Fruit fly (Drosophila melanogaster) whole organism, embryonic: ENCODE measurements around the gene CG10996.

ENCODE experiments used
- Aef1 ChIP-seq: fragments of 200-800 bp; sonication (Bioruptor generic); IDR thresholded peaks from 3 replicates; pipeline ENCODE4 v1.3.6; 2022; ENCODE audit warnings: missing biosample characterization, missing genetic modification characterization
- B-H2 ChIP-seq: fragments of 200-800 bp; sonication (Bioruptor generic); optimal IDR thresholded peaks from 2 replicates; lab custom pipeline; 2018; ENCODE audit warnings: missing biosample characterization, mild to moderate bottlenecking, missing genetic modification characterization
- CG10147 ChIP-seq: fragments of 200-800 bp; sonication (Bioruptor generic); optimal IDR thresholded peaks from 2 replicates; lab custom pipeline; 2019; ENCODE audit warnings: missing biosample characterization, mild to moderate bottlenecking, missing genetic modification characterization, moderate library complexity
- CG10209 ChIP-seq: fragments of 200-800 bp; sonication (Bioruptor generic); optimal IDR thresholded peaks from 3 replicates; lab custom pipeline; 2017; ENCODE audit warnings: missing biosample characterization, mild to moderate bottlenecking, missing genetic modification characterization, missing genetic modification reagents
- CG10267 ChIP-seq: fragments of 200-800 bp; sonication (Bioruptor generic); optimal IDR thresholded peaks from 2 replicates; lab custom pipeline; 2018; ENCODE audit warnings: missing biosample characterization, mild to moderate bottlenecking, missing genetic modification characterization, moderate library complexity
- CG12071 ChIP-seq: fragments of 200-800 bp; sonication (Bioruptor generic); optimal IDR thresholded peaks from 3 replicates; lab custom pipeline; 2018; ENCODE audit warnings: missing biosample characterization, mild to moderate bottlenecking, missing genetic modification characterization
- CG1233 ChIP-seq: fragments of 200-800 bp; sonication (Bioruptor generic); optimal IDR thresholded peaks from 4 replicates; lab custom pipeline; 2018; ENCODE audit warnings: missing biosample characterization, mild to moderate bottlenecking, missing genetic modification characterization
- CG15479 ChIP-seq: fragments of 200-800 bp; sonication (Bioruptor generic); optimal IDR thresholded peaks from 3 replicates; lab custom pipeline; 2019; ENCODE audit warnings: missing biosample characterization, mild to moderate bottlenecking, missing genetic modification characterization, moderate library complexity
- CG16863 ChIP-seq: fragments of 200-800 bp; sonication (Bioruptor generic); optimal IDR thresholded peaks from 3 replicates; lab custom pipeline; 2016; ENCODE audit warnings: missing biosample characterization, missing genetic modification characterization
- CG17186 ChIP-seq: fragments of 200-800 bp; sonication (Bioruptor generic); optimal IDR thresholded peaks from 3 replicates; lab custom pipeline; 2017; ENCODE audit warnings: missing biosample characterization, missing genetic modification reagents, missing genetic modification characterization
- CG2199 ChIP-seq: fragments of 200-800 bp; sonication (Bioruptor generic); IDR thresholded peaks from 3 replicates; pipeline ENCODE4 v1.3.6; 2022; ENCODE audit warnings: missing biosample characterization, missing genetic modification characterization
- CG31224 ChIP-seq: fragments of 200-800 bp; sonication (Bioruptor generic); IDR thresholded peaks from 2 replicates; pipeline ENCODE4 v1.3.6; 2022; ENCODE audit warnings: missing biosample characterization, missing genetic modification characterization
- CG42726 ChIP-seq: fragments of 200-800 bp; sonication (Bioruptor generic); IDR thresholded peaks from 2 replicates; pipeline ENCODE4 v1.3.6; 2022; ENCODE audit warnings: missing biosample characterization, missing genetic modification characterization; ENCODE audit not compliant: partially characterized antibody
- CG43689 ChIP-seq: fragments of 200-800 bp; sonication (Bioruptor generic); IDR thresholded peaks from 2 replicates; pipeline ENCODE4 v1.3.6; 2022; ENCODE audit warnings: missing biosample characterization, missing genetic modification characterization
- CG6175 ChIP-seq: fragments of 200-800 bp; sonication (Bioruptor generic); IDR thresholded peaks from 3 replicates; pipeline ENCODE4 v1.3.6; 2022; ENCODE audit warnings: missing biosample characterization, missing genetic modification characterization
- CG9437 ChIP-seq: fragments of 200-800 bp; sonication (Bioruptor generic); optimal IDR thresholded peaks from 2 replicates; lab custom pipeline; 2018; ENCODE audit warnings: missing biosample characterization, mild to moderate bottlenecking, missing genetic modification characterization
- ERR ChIP-seq: fragments of 200-800 bp; sonication (Bioruptor generic); optimal IDR thresholded peaks from 2 replicates; lab custom pipeline; 2016; ENCODE audit warnings: missing biosample characterization, missing genetic modification characterization
- Fer1 ChIP-seq: fragments of 200-800 bp; sonication (Bioruptor generic); optimal IDR thresholded peaks from 2 replicates; lab custom pipeline; 2017; ENCODE audit warnings: missing biosample characterization, mild to moderate bottlenecking, missing genetic modification characterization
- HLH54F ChIP-seq: fragments of 200-800 bp; sonication (Bioruptor generic); optimal IDR thresholded peaks from 3 replicates; lab custom pipeline; 2016; ENCODE audit warnings: missing biosample characterization, missing genetic modification characterization
- Hr78 ChIP-seq, 2 experiments: fragments of 200-800 bp in 1 of 2; fragments of >200 bp in 1 of 2; sonication (Bioruptor generic) in 1 of 2; optimal IDR thresholded peaks; 2 replicates each; lab custom pipeline; 2017 to 2019; ENCODE audit warnings: missing biosample characterization in 2 of 2, missing genetic modification characterization in 2 of 2, mild to moderate bottlenecking in 1 of 2, moderate library complexity in 1 of 2
- PHDP ChIP-seq: fragments of 200-800 bp; sonication (Bioruptor generic); optimal IDR thresholded peaks from 3 replicates; lab custom pipeline; 2018; ENCODE audit warnings: missing biosample characterization, mild to moderate bottlenecking, missing genetic modification characterization, moderate library complexity
- Pdp1 ChIP-seq, 2 experiments: fragments of 200-800 bp; sonication (Bioruptor generic); optimal IDR thresholded peaks; 3 replicates each; lab custom pipeline; 2016; ENCODE audit warnings: missing biosample characterization in 2 of 2, missing genetic modification characterization in 2 of 2, mild to moderate bottlenecking in 1 of 2, moderate library complexity in 1 of 2
- Sry-β ChIP-seq: fragments of 200-800 bp; sonication (Bioruptor generic); optimal IDR thresholded peaks from 2 replicates; lab custom pipeline; 2018; ENCODE audit warnings: missing biosample characterization, mild to moderate bottlenecking, missing genetic modification characterization, moderate library complexity
- btn ChIP-seq: fragments of 200-800 bp; sonication (Bioruptor generic); optimal IDR thresholded peaks from 2 replicates; lab custom pipeline; 2016; ENCODE audit warnings: missing biosample characterization, missing genetic modification characterization
- cas ChIP-seq: fragments of 200-800 bp; sonication (Bioruptor generic); IDR thresholded peaks from 2 replicates; pipeline ENCODE4 v1.3.6; 2022; ENCODE audit warnings: missing biosample characterization, missing genetic modification characterization
- chn ChIP-seq: fragments of 200-800 bp; sonication (Bioruptor generic); optimal IDR thresholded peaks from 2 replicates; lab custom pipeline; 2016; ENCODE audit warnings: missing biosample characterization, missing genetic modification characterization
- croc ChIP-seq: fragments of 200-800 bp; sonication (Bioruptor generic); conservative IDR thresholded peaks from 3 replicates; pipeline ENCODE4 v1.3.6; 2022; ENCODE audit warnings: missing biosample characterization, missing genetic modification characterization
- da ChIP-seq: fragments of 200-800 bp; sonication (Bioruptor generic); optimal IDR thresholded peaks from 2 replicates; lab custom pipeline; 2016; ENCODE audit warnings: missing biosample characterization, missing genetic modification characterization
- danr ChIP-seq: fragments of 200-800 bp; sonication (Bioruptor generic); IDR thresholded peaks from 2 replicates; pipeline ENCODE4 v1.3.6; 2022; ENCODE audit warnings: missing biosample characterization, missing genetic modification characterization
- ems ChIP-seq: fragments of 200-800 bp; sonication (Bioruptor generic); optimal IDR thresholded peaks from 3 replicates; lab custom pipeline; 2016; ENCODE audit warnings: missing biosample characterization, missing genetic modification characterization
- gcm ChIP-seq: fragments of 200-800 bp; sonication (Bioruptor generic); optimal IDR thresholded peaks from 2 replicates; lab custom pipeline; 2019; ENCODE audit warnings: missing biosample characterization, mild to moderate bottlenecking, missing genetic modification characterization, moderate library complexity
- gem ChIP-seq: fragments of 200-800 bp; sonication (Bioruptor generic); optimal IDR thresholded peaks from 2 replicates; lab custom pipeline; 2019; ENCODE audit warnings: missing biosample characterization, mild to moderate bottlenecking, missing genetic modification characterization, moderate library complexity
- gfzf ChIP-seq: fragments of 200-800 bp; sonication (Bioruptor generic); optimal IDR thresholded peaks from 2 replicates; lab custom pipeline; 2016; ENCODE audit warnings: missing biosample characterization, mild to moderate bottlenecking, missing genetic modification characterization, moderate library complexity
- gsb-n ChIP-seq: fragments of 200-800 bp; sonication (Bioruptor generic); optimal IDR thresholded peaks from 3 replicates; lab custom pipeline; 2018; ENCODE audit warnings: missing biosample characterization, mild to moderate bottlenecking, missing genetic modification characterization
- hkb ChIP-seq, 2 experiments: fragments of 200-800 bp in 1 of 2; fragments of >200 bp in 1 of 2; sonication (Bioruptor generic) in 1 of 2; IDR thresholded peaks in 1 of 2; optimal IDR thresholded peaks in 1 of 2; 2 replicates each; pipeline versions ENCODE4 v1.3.6 to Lab custom; 2017 to 2022; ENCODE audit warnings: missing biosample characterization in 1 of 2, missing genetic modification characterization in 1 of 2
- insv ChIP-seq, 2 experiments: fragments of 200-800 bp; sonication (Bioruptor generic); optimal IDR thresholded peaks; 3 replicates each; lab custom pipeline; 2016 to 2018; ENCODE audit warnings: missing biosample characterization in 2 of 2, missing genetic modification characterization in 2 of 2
- inv ChIP-seq: fragments of 200-800 bp; sonication (Bioruptor generic); IDR thresholded peaks from 2 replicates; pipeline ENCODE4 v1.3.6; 2022; ENCODE audit warnings: missing biosample characterization, missing genetic modification characterization; ENCODE audit not compliant: partially characterized antibody
- jing ChIP-seq: fragments of 200-800 bp; sonication (Bioruptor generic); optimal IDR thresholded peaks from 2 replicates; lab custom pipeline; 2018; ENCODE audit warnings: missing biosample characterization, mild to moderate bottlenecking, missing genetic modification characterization
- lilli ChIP-seq: fragments of 200-800 bp; sonication (Bioruptor generic); optimal IDR thresholded peaks from 3 replicates; lab custom pipeline; 2016; ENCODE audit warnings: missing biosample characterization, missing genetic modification characterization
- mld ChIP-seq: fragments of 200-800 bp; sonication (Bioruptor generic); IDR thresholded peaks from 3 replicates; pipeline ENCODE4 v1.3.6; 2022; ENCODE audit warnings: missing biosample characterization, missing genetic modification characterization; ENCODE audit not compliant: partially characterized antibody
- oc ChIP-seq: fragments of 200-800 bp; sonication (Bioruptor generic); optimal IDR thresholded peaks from 2 replicates; lab custom pipeline; 2018; ENCODE audit warnings: missing biosample characterization, mild to moderate bottlenecking, missing genetic modification characterization, moderate library complexity
- onecut ChIP-seq: fragments of 200-800 bp; sonication (Bioruptor generic); IDR thresholded peaks from 2 replicates; pipeline ENCODE4 v1.3.6; 2022; ENCODE audit warnings: missing biosample characterization, missing genetic modification characterization
- org-1 ChIP-seq: fragments of 200-800 bp; sonication (Bioruptor generic); optimal IDR thresholded peaks from 2 replicates; lab custom pipeline; 2017; ENCODE audit warnings: missing biosample characterization, missing genetic modification characterization
- phol ChIP-seq: fragments of 200-800 bp; sonication (Bioruptor generic); optimal IDR thresholded peaks from 3 replicates; lab custom pipeline; 2018; ENCODE audit warnings: missing biosample characterization, mild to moderate bottlenecking, missing genetic modification characterization, moderate library complexity
- pzg ChIP-seq: fragments of 200-800 bp; sonication (Bioruptor generic); optimal IDR thresholded peaks from 3 replicates; lab custom pipeline; 2018; ENCODE audit warnings: missing biosample characterization, mild to moderate bottlenecking, missing genetic modification characterization, moderate library complexity
- ranshi ChIP-seq: fragments of 200-800 bp; sonication (Bioruptor generic); IDR thresholded peaks from 2 replicates; pipeline ENCODE4 v1.3.6; 2022; ENCODE audit warnings: missing biosample characterization, missing genetic modification characterization
- vvl ChIP-seq: fragments of 200-800 bp; sonication (Bioruptor generic); IDR thresholded peaks from 2 replicates; pipeline ENCODE4 v1.3.6; 2022; ENCODE audit warnings: missing biosample characterization, missing genetic modification characterization
- zen ChIP-seq: fragments of 200-800 bp; sonication (Bioruptor generic); optimal IDR thresholded peaks from 3 replicates; lab custom pipeline; 2018; ENCODE audit warnings: missing biosample characterization, mild to moderate bottlenecking, missing genetic modification characterization, moderate library complexity

Gene CG10996

DNA sequence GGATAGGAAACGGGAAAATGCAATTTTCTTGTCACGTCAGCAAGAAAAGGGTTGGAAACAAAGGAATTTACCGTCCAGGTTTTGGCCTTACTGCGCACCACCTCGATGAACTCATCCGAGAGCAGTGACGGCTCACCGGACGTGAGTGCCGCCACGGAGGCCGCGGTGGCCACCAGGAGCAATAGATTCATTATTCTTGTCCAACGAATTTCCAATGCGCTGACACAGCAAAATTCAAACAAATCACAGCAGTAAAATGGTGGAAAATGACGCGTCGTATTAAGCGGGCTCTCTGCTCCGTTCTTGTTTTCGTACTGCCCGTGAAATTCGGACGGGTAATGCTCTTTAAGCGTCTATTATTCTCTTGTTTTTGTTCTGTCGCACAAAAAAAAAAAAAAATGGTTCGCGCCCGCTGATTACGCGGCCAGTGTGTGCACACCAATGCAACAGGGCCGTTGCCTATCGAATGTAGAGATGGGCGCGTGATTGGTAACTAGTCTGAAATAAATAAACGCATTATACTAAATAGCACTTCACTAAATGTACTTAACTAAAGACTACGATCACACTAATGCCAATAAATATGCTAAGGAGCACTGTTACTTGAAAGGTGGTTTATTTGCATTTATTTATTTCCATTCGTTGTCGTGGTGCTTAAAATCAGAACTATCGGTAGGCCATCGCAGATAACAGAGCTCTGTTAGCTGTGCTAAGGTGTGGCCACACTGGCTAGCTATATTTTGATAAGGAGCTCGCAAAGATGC is 15.5 kb downstream of the CG10996 start, which contains the start of the genes CtsB and amrt (continued):
- no peak for TF ChIP-seq Hr78 (GFP tag; optimal IDR thresholded peaks at IDR 0.05; lab: Kevin White, UChicago)
- TF ChIP-seq zen (tag; lab: Kevin White, UChicago): peak; percentile 40
- TF ChIP-seq CG10147: peak; percentile 21
- no peak for TF ChIP-seq onecut
- no peak for TF ChIP-seq croc (GFP tag; lab: Robert Waterston, UW)
- TF ChIP-seq CG9437 (GFP tag; lab: Kevin White, UChicago): peak; percentile 12
- no peak for TF ChIP-seq CG12071 (GFP tag; lab: Kevin White, UChicago)
- TF ChIP-seq danr (GFP tag; lab: Robert Waterston, UW): no peak
- peak; percentile 86 for TF ChIP-seq phol (tag; lab: Kevin White, UChicago)
- TF ChIP-seq B-H2 (GFP tag; lab: Kevin White, UChicago): peak; percentile 20
- TF ChIP-seq insv (GFP tag; optimal IDR thresholded peaks at IDR 0.05; lab: Kevin White, UChicago): peak in 1 of 2 experiments; percentile 34
- TF ChIP-seq CG2199 (GFP tag; lab: Robert Waterston, UW): no peak
- peak; percentile 24 for TF ChIP-seq PHDP (tag; lab: Kevin White, UChicago)
- TF ChIP-seq ranshi (GFP tag; lab: Robert Waterston, UW): no peak
- TF ChIP-seq jing (GFP tag; lab: Kevin White, UChicago): no peak
- peak; percentile 37 for TF ChIP-seq CG1233 (GFP tag; lab: Kevin White, UChicago)
- TF ChIP-seq gcm: peak; percentile 41
- peak; percentile 41; the same call in 2 of the 3 replicates for TF ChIP-seq Aef1 (GFP tag; lab: Robert Waterston, UW)
- peak; percentile 60 for TF ChIP-seq Fer1 (GFP tag; lab: Kevin White, UChicago)
- no peak for TF ChIP-seq CG43689
- no peak for TF ChIP-seq CG15479 (GFP tag; lab: Kevin White, UChicago)
- TF ChIP-seq CG31224 (GFP tag; lab: Robert Waterston, UW): no peak
- TF ChIP-seq btn (GFP tag; lab: Kevin White, UChicago): no peak
- TF ChIP-seq hkb (optimal IDR thresholded peaks at IDR 0.05; lab: Kevin White, UChicago): peak; percentile 86
- no peak for TF ChIP-seq hkb (GFP tag; IDR thresholded peaks at IDR 0.05; lab: Robert Waterston, UW)
- TF ChIP-seq CG10209: peak; percentile 48
- TF ChIP-seq lilli (GFP tag; lab: Kevin White, UChicago): peak; percentile 62
- no peak for TF ChIP-seq ems
- TF ChIP-seq Pdp1 (GFP tag; optimal IDR thresholded peaks at IDR 0.05; lab: Kevin White, UChicago): peak; percentile 57 to 61
- no peak for TF ChIP-seq cas (GFP tag; lab: Robert Waterston, UW)
- TF ChIP-seq oc (tag; lab: Kevin White, UChicago): no peak
- peak; percentile 26 for TF ChIP-seq CG10267 (tag; lab: Kevin White, UChicago)
- no peak for TF ChIP-seq org-1 (GFP tag; lab: Kevin White, UChicago)
- 0 out of 2 replicates have a peak, but pooled peaks have one; percentile 5 for TF ChIP-seq vvl (GFP tag; lab: Robert Waterston, UW)
- TF ChIP-seq ERR (GFP tag; lab: Kevin White, UChicago): peak; percentile 50
- no peak for TF ChIP-seq Sry-β
- peak; percentile 31 for TF ChIP-seq chn (GFP tag; lab: Kevin White, UChicago)
- TF ChIP-seq CG17186 (GFP tag; lab: Kevin White, UChicago): peak; percentile 95
- no peak for TF ChIP-seq da (GFP tag; lab: Kevin White, UChicago)
- TF ChIP-seq gem (tag; lab: Kevin White, UChicago): peak; percentile 47
- peak; percentile 68 for TF ChIP-seq pzg (GFP tag; lab: Kevin White, UChicago)
- no peak for TF ChIP-seq CG6175 (GFP tag; lab: Robert Waterston, UW)
- 0 out of 3 replicates have a peak, but pooled peaks have one; percentile 43 for TF ChIP-seq mld
- TF ChIP-seq HLH54F (GFP tag; lab: Kevin White, UChicago): peak; percentile 67
- TF ChIP-seq gsb-n (tag; lab: Kevin White, UChicago): no peak
- TF ChIP-seq gfzf: peak; percentile 28
- TF ChIP-seq CG42726 (GFP tag; lab: Robert Waterston, UW): 0 out of 2 replicates have a peak, but pooled peaks have one; percentile 29
- peak; percentile 82 for TF ChIP-seq inv
- peak; percentile 17 for TF ChIP-seq CG16863 (GFP tag; lab: Kevin White, UChicago)
